Worm (Caenorhabditis elegans) whole organism, young adult: Measurements from ENCODE around the gene Y19D2B.1.

Source experiments
- B0261.1 ChIP-seq: sonication (generic microtip); optimal IDR thresholded peaks from 2 replicates; lab custom pipeline; 2016; ENCODE audit warnings: mild to moderate bottlenecking, missing genetic modification characterization, moderate library complexity, missing compliant biosample characterization
- B0336.3 ChIP-seq: fragments of 200-800 bp; sonication (Bioruptor generic); IDR thresholded peaks from 2 replicates; pipeline ENCODE4 v1.3.6; 2022; ENCODE audit warnings: missing genetic modification characterization, missing compliant biosample characterization
- D2030.7 ChIP-seq: fragments of 200-800 bp; sonication (Bioruptor generic); IDR thresholded peaks from 2 replicates; pipeline ENCODE4 v1.3.6; 2022; ENCODE audit warnings: missing genetic modification reagents, missing genetic modification characterization, missing compliant biosample characterization
- F23B12.7 ChIP-seq: sonication (generic microtip); optimal IDR thresholded peaks from 2 replicates; lab custom pipeline; 2017; ENCODE audit warnings: missing genetic modification characterization, mild to moderate bottlenecking, missing compliant biosample characterization, antibody characterized with exemption, moderate library complexity; ENCODE audit not compliant: insufficient read depth
- F33H1.4 ChIP-seq: fragments of 200-800 bp; sonication (Bioruptor generic); IDR thresholded peaks from 2 replicates; pipeline ENCODE4 v1.3.6; 2022; ENCODE audit warnings: missing genetic modification reagents, missing genetic modification characterization, missing compliant biosample characterization
- F49E8.2 ChIP-seq: sonication (generic microtip); optimal IDR thresholded peaks from 3 replicates; lab custom pipeline; 2017; ENCODE audit warnings: missing genetic modification characterization, mild to moderate bottlenecking, missing compliant biosample characterization, antibody characterized with exemption, moderate library complexity; ENCODE audit not compliant: insufficient read depth
- F57A8.1 ChIP-seq: fragments of 200-800 bp; sonication (Bioruptor generic); optimal IDR thresholded peaks from 2 replicates; lab custom pipeline; 2018; ENCODE audit warnings: mild to moderate bottlenecking, missing genetic modification characterization, moderate library complexity, missing compliant biosample characterization
- K12H6.12 ChIP-seq: fragments of 200-800 bp; sonication (Bioruptor generic); optimal IDR thresholded peaks from 2 replicates; lab custom pipeline; 2018; ENCODE audit warnings: mild to moderate bottlenecking, missing genetic modification characterization, missing compliant biosample characterization
- Y53G8AR.9 ChIP-seq: fragments of 200-800 bp; sonication (Bioruptor generic); conservative IDR thresholded peaks from 2 replicates; pipeline ENCODE4 v1.3.6; 2022; ENCODE audit warnings: missing genetic modification reagents, missing genetic modification characterization, missing compliant biosample characterization
- ZK185.1 ChIP-seq: sonication (generic microtip); optimal IDR thresholded peaks from 2 replicates; lab custom pipeline; 2016; ENCODE audit warnings: mild to moderate bottlenecking, missing genetic modification characterization, missing compliant biosample characterization; ENCODE audit not compliant: poor library complexity, severe bottlenecking
- akir-1 ChIP-seq: fragments of 200-800 bp; sonication (Bioruptor generic); optimal IDR thresholded peaks from 2 replicates; lab custom pipeline; 2018; ENCODE audit warnings: mild to moderate bottlenecking, missing genetic modification characterization, moderate library complexity, missing compliant biosample characterization
- cebp-1 ChIP-seq, 2 experiments: fragments of 200-800 bp in 1 of 2; sonication (Bioruptor generic) in 1 of 2; sonication (generic microtip) in 1 of 2; IDR thresholded peaks in 1 of 2; optimal IDR thresholded peaks in 1 of 2; 2 replicates each; pipeline versions ENCODE4 v1.3.6 to Lab custom; 2017 to 2022; ENCODE audit warnings: missing compliant biosample characterization in 2 of 2, missing genetic modification characterization in 2 of 2, mild to moderate bottlenecking in 1 of 2, missing genetic modification reagents in 1 of 2, moderate library complexity in 1 of 2
- ceh-27 ChIP-seq: fragments of 200-800 bp; sonication (Bioruptor generic); optimal IDR thresholded peaks from 2 replicates; lab custom pipeline; 2018; ENCODE audit warnings: mild to moderate bottlenecking, missing genetic modification characterization, moderate library complexity, missing compliant biosample characterization
- ceh-40 ChIP-seq: fragments of 200-800 bp; sonication (Bioruptor generic); IDR thresholded peaks from 2 replicates; pipeline ENCODE4 v1.3.6; 2022; ENCODE audit warnings: missing genetic modification characterization, missing compliant biosample characterization
- ceh-91 ChIP-seq: fragments of 200-800 bp; sonication (Bioruptor generic); IDR thresholded peaks from 2 replicates; pipeline ENCODE4 v1.3.6; 2022; ENCODE audit warnings: missing genetic modification reagents, missing genetic modification characterization, missing compliant biosample characterization
- dox-1 ChIP-seq: fragments of 200-800 bp; sonication (Bioruptor generic); IDR thresholded peaks from 2 replicates; pipeline ENCODE4 v1.3.6; 2022; ENCODE audit warnings: missing genetic modification reagents, missing genetic modification characterization, missing compliant biosample characterization
- ets-4 ChIP-seq: fragments of 200-800 bp; sonication (Bioruptor generic); optimal IDR thresholded peaks from 2 replicates; lab custom pipeline; 2018; ENCODE audit warnings: mild to moderate bottlenecking, missing genetic modification characterization, missing compliant biosample characterization
- him-1 ChIP-seq: sonication (generic microtip); optimal IDR thresholded peaks from 2 replicates; lab custom pipeline; 2016; ENCODE audit warnings: missing genotype, missing genetic modification reagents, missing genetic modification characterization, missing compliant biosample characterization
- hlh-26 ChIP-seq: fragments of 200-800 bp; sonication (Bioruptor generic); conservative IDR thresholded peaks from 2 replicates; pipeline ENCODE4 v1.3.6; 2022; ENCODE audit warnings: missing genetic modification reagents, missing genetic modification characterization, missing compliant biosample characterization
- lag-1 ChIP-seq: fragments of 200-800 bp; sonication (Bioruptor generic); IDR thresholded peaks from 2 replicates; pipeline ENCODE4 v1.3.6; 2022; ENCODE audit warnings: missing genetic modification reagents, missing genetic modification characterization, missing compliant biosample characterization
- let-526 ChIP-seq: fragments of 200-800 bp; sonication (Bioruptor generic); IDR thresholded peaks from 2 replicates; pipeline ENCODE4 v1.3.6; 2022; ENCODE audit warnings: missing genetic modification reagents, missing genetic modification characterization, missing compliant biosample characterization
- lin-26 ChIP-seq: fragments of 200-800 bp; sonication (Bioruptor generic); IDR thresholded peaks from 2 replicates; pipeline ENCODE4 v1.3.6; 2022; ENCODE audit warnings: missing genetic modification reagents, missing genetic modification characterization, missing compliant biosample characterization
- lin-40 ChIP-seq: sonication (generic microtip); optimal IDR thresholded peaks from 2 replicates; lab custom pipeline; 2016; ENCODE audit warnings: missing genetic modification characterization, mild to moderate bottlenecking, missing compliant biosample characterization, missing genotype, missing genetic modification reagents
- lin-54 ChIP-seq: fragments of 200-800 bp; sonication (Bioruptor generic); optimal IDR thresholded peaks from 2 replicates; lab custom pipeline; 2018; ENCODE audit warnings: mild to moderate bottlenecking, missing genetic modification characterization, missing compliant biosample characterization
- lsl-1 ChIP-seq: fragments of 200-800 bp; sonication (Bioruptor generic); optimal IDR thresholded peaks from 2 replicates; lab custom pipeline; 2018; ENCODE audit warnings: mild to moderate bottlenecking, missing genetic modification characterization, moderate library complexity, missing compliant biosample characterization
- madf-6 ChIP-seq: fragments of 200-800 bp; sonication (Bioruptor generic); IDR thresholded peaks from 2 replicates; pipeline ENCODE4 v1.3.6; 2022; ENCODE audit warnings: missing genetic modification reagents, missing genetic modification characterization, missing compliant biosample characterization
- madf-8 ChIP-seq: fragments of 200-800 bp; sonication (Bioruptor generic); conservative IDR thresholded peaks from 2 replicates; pipeline ENCODE4 v1.3.6; 2022; ENCODE audit warnings: missing genetic modification reagents, missing genetic modification characterization, missing compliant biosample characterization
- mel-28 ChIP-seq: sonication (generic microtip); optimal IDR thresholded peaks from 2 replicates; lab custom pipeline; 2016; ENCODE audit warnings: borderline replicate concordance, mild to moderate bottlenecking, missing genetic modification characterization, missing compliant biosample characterization
- mxl-1 ChIP-seq: sonication (generic microtip); optimal IDR thresholded peaks from 2 replicates; lab custom pipeline; 2016; ENCODE audit warnings: missing genetic modification characterization, missing compliant biosample characterization
- nhr-179 ChIP-seq: sonication (generic microtip); optimal IDR thresholded peaks from 2 replicates; lab custom pipeline; 2016; ENCODE audit warnings: mild to moderate bottlenecking, missing genetic modification characterization, missing compliant biosample characterization
- nhr-80 ChIP-seq: sonication (generic microtip); optimal IDR thresholded peaks from 2 replicates; lab custom pipeline; 2016; ENCODE audit warnings: missing genetic modification characterization, missing compliant biosample characterization
- nhr-90 ChIP-seq: sonication (generic microtip); optimal IDR thresholded peaks from 2 replicates; lab custom pipeline; 2016; ENCODE audit warnings: missing genotype, mild to moderate bottlenecking, missing genetic modification characterization, missing compliant biosample characterization
- repo-1 ChIP-seq: sonication (generic microtip); optimal IDR thresholded peaks from 2 replicates; lab custom pipeline; 2017; ENCODE audit warnings: mild to moderate bottlenecking, missing genetic modification characterization, missing compliant biosample characterization
- rpc-1 ChIP-seq, 2 experiments: fragments of 150-350 bp in 1 of 2; sonication (generic microtip) in 1 of 2; optimal IDR thresholded peaks; 2 replicates each; lab custom pipeline; 2014 to 2018; ENCODE audit warnings: missing biosample characterization in 1 of 2, missing genetic modification characterization in 1 of 2, missing genetic modification reagents in 1 of 2, missing genotype in 1 of 2
- snpc-1.1 ChIP-seq: sonication (generic microtip); optimal IDR thresholded peaks from 2 replicates; lab custom pipeline; 2017; ENCODE audit warnings: missing genetic modification characterization, mild to moderate bottlenecking, missing compliant biosample characterization, antibody characterized with exemption, moderate library complexity, missing genotype, missing genetic modification reagents; ENCODE audit not compliant: insufficient read depth
- snpc-1.3 ChIP-seq: sonication (generic microtip); optimal IDR thresholded peaks from 2 replicates; lab custom pipeline; 2017; ENCODE audit warnings: missing genetic modification characterization, mild to moderate bottlenecking, missing compliant biosample characterization, antibody characterized with exemption, moderate library complexity, missing genotype, missing genetic modification reagents; ENCODE audit not compliant: insufficient read depth
- snpc-3.4 ChIP-seq: sonication (generic microtip); optimal IDR thresholded peaks from 2 replicates; lab custom pipeline; 2017; ENCODE audit warnings: missing genetic modification characterization, mild to moderate bottlenecking, missing compliant biosample characterization, antibody characterized with exemption, moderate library complexity, missing genotype, missing genetic modification reagents
- tbp1 ChIP-seq: fragments of 200-800 bp; sonication (Bioruptor generic); optimal IDR thresholded peaks from 2 replicates; lab custom pipeline; 2018; ENCODE audit warnings: mild to moderate bottlenecking, missing genetic modification characterization, missing compliant biosample characterization
- xnd-1 ChIP-seq: sonication (generic microtip); optimal IDR thresholded peaks from 2 replicates; lab custom pipeline; 2016; ENCODE audit warnings: missing genotype, missing genetic modification reagents, missing genetic modification characterization, missing compliant biosample characterization

Gene Y19D2B.1

DNA sequence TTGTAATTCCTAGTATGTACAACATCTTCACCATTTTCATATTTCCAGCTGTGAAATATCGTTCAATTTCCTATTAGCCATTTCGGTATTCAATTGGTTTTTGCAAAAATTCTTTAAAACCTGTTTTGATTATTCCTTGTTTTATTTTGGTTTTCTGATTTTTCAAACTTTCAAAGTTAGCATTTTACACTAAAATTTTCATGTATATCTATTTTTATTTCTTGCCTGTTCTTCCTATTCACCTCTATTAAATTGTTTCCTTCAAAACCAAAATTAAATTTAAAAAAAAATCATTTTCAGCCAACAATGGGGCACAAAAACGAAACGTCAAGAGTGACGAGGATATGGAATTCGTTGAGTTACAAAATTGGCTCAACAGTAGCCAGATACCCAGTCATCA is 33.8 kb downstream of the Y19D2B.1 start, which contains the start of gene ptr-8:
TSS of gene ptr-8 (plus strand) at position 301 of the 400 bp plus-strand sequence.
- TF ChIP-seq mxl-1 (tag; lab: Kevin White, UChicago) (no peak), akir-1 (no peak), nhr-80 (tag; lab: Kevin White, UChicago) (no peak), lin-26 (GFP tag; lab: Robert Waterston, UW) (no peak)

DNA sequence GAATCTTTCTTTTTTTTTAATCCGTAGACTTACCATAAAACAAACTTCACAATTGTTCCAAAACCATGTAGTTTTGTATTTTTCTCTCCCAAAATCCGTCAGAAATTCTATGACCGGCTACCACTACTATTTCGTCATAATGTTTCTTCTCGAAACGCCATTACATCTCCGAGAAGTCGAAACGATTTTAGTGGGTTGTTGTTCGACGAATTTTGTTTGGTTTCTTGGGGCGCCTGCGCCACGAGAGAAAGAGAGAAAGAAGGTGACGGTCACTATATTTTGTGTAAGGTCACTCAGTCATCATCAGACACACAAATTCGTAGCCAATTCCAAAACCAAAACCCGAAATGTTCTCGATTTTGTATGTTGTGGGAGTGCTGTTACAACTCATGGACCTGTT is 35.7 kb downstream of the Y19D2B.1 start:
- 0 out of 2 replicates have a peak, but pooled peaks have one; percentile 20 for TF ChIP-seq cebp-1 (GFP tag; IDR thresholded peaks at IDR 0.05; lab: Robert Waterston, UW)
- TF ChIP-seq cebp-1 (tag; optimal IDR thresholded peaks at IDR 0.05; lab: Kevin White, UChicago): peak; percentile 70
- no peak for TF ChIP-seq lag-1 (GFP tag; lab: Robert Waterston, UW)
- TF ChIP-seq Y53G8AR.9 (GFP tag; lab: Robert Waterston, UW): no peak
- no peak for TF ChIP-seq F57A8.1
- TF ChIP-seq snpc-3.4 (tag; lab: Kevin White, UChicago): no peak

DNA sequence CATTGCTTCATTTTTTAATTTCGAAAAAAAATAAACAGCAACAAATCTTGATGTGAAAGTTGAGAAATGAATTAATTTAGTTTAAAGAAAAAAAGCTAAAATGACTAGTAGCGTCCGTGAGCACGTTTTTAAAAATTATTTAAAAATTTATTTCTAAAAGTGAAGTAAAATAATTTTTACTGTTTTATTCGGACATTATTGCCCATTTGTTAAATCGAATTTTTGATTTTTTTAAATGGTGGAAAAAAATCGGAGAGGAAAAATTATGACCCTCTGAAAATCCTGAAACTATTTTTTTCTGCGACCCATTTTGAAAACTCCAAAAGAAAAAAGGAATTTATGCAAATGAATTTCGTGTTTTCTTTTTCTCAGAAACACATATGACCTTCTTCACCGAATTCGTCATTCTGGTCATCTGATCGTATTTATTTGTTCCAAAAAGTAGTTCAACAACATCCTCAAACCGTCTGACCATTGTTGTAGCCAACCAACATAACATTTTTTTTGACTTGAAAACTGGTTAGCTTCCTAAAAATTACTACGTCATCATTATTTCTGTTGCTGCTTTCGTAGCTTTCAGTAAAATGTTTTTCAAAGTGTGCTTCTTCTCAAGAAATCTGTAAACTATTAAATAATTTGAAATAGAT is 36.8 kb downstream of the Y19D2B.1 start, which contains the start of gene F44F4.3:
TSS of gene F44F4.3 (minus strand) at position 51 of the 647 bp plus-strand sequence.
- TF ChIP-seq lag-1 (GFP tag; lab: Robert Waterston, UW) (no peak), lin-54 (GFP tag; lab: Kevin White, UChicago) (no peak), ZK185.1 (tag; lab: Kevin White, UChicago) (no peak), K12H6.12 (tag; lab: Kevin White, UChicago) (no peak), nhr-90 (no peak), hlh-26 (GFP tag; lab: Robert Waterston, UW) (no peak), cebp-1 (GFP tag; IDR thresholded peaks at IDR 0.05; lab: Robert Waterston, UW) (no peak), cebp-1 (tag; optimal IDR thresholded peaks at IDR 0.05; lab: Kevin White, UChicago) (no peak), nhr-179 (tag; lab: Kevin White, UChicago) (no peak), F49E8.2 (no peak), D2030.7 (no peak)

DNA sequence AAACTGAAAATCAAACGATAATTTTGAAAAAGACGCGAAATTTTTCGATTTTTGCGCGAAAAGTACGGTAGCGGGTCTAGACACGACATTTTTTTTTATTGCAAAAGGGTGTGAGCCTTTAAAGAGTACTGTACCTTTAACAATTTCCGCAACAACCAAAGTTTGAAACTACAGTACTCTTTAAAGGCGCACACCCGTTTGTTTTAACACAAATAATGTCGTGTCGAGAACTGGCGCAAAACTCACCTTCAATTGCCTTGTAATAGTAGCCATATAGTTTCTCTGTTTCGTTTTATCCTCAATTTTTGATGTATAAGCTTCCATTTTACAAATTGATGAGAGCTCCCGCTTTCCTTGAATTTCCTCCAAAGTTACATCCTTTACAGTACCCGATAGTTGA is 37.5 kb downstream of the Y19D2B.1 start:
- TF ChIP-seq snpc-1.1 (tag; lab: Kevin White, UChicago) (no peak), ceh-40 (GFP tag; lab: Robert Waterston, UW) (no peak), repo-1 (tag; lab: Kevin White, UChicago) (no peak), B0336.3 (no peak), lsl-1 (GFP tag; lab: Kevin White, UChicago) (peak; percentile 41), madf-6 (GFP tag; lab: Robert Waterston, UW) (0 out of 2 replicates have a peak, but pooled peaks have one; percentile 12), ceh-27 (GFP tag; lab: Kevin White, UChicago) (no peak), let-526 (no peak), mel-28 (no peak)
- TF ChIP-seq, all 124 proteins: peak for 2

DNA sequence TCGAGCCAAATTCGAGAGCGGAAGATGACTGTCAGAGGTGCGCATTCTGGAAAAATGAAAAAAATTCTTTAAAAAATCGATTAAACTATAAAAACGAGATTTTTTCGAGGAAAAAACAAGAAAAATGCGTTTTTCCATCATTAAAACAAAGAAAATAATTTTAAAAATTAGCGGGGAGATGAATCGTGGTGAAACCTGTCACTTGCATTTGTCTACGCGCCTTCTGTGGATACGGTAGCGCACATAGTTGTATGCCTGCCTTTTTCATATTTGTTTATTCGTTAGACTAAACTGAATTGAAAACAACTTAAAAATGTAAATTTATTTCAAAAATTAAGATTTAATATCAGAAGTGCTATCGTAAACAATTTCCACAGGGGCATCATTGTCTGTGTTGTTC is 38.4 kb downstream of the Y19D2B.1 start, which contains the start of gene egg-3:
TSS of gene egg-3 (minus strand) at position 46 of the 400 bp plus-strand sequence.
- TF ChIP-seq lin-40 (tag; lab: Kevin White, UChicago) (no peak), ceh-91 (peak; percentile 74), ets-4 (no peak), rpc-1 (optimal IDR thresholded peaks at IDR 0.05; lab: Kevin White, UChicago) (no peak), rpc-1 (tag; optimal IDR thresholded peaks at IDR 0.05; lab: Kevin White, UChicago) (no peak), repo-1 (tag; lab: Kevin White, UChicago) (no peak), F33H1.4 (GFP tag; lab: Robert Waterston, UW) (peak; percentile 92), snpc-3.4 (tag; lab: Kevin White, UChicago) (peak; percentile 47), F23B12.7 (tag; lab: Kevin White, UChicago) (no peak), tbp1 (peak; percentile 22), snpc-1.1 (tag; lab: Kevin White, UChicago) (peak; percentile 15), dox-1 (0 out of 2 replicates have a peak, but pooled peaks have one; percentile 50), xnd-1 (tag; lab: Kevin White, UChicago) (peak; percentile 90), B0261.1 (tag; lab: Kevin White, UChicago) (no peak), snpc-1.3 (peak; percentile 35), madf-8 (GFP tag; lab: Robert Waterston, UW) (peak; percentile 95), him-1 (tag; lab: Kevin White, UChicago) (peak; percentile 43)
